Worm (Caenorhabditis elegans) whole organism, L2 larva: ENCODE data around the gene Y59A8B.24.
A peak's percentile ranks its signal among the peaks of the same experiment; 100 is the strongest.

Experiments
- C34F6.9 ChIP-seq: fragments of 150-350 bp; optimal IDR thresholded peaks from 2 replicates; lab custom pipeline; 2014; ENCODE audit warnings: missing biosample characterization, missing genetic modification characterization
- R02D3.7 ChIP-seq: fragments of 150-350 bp; optimal IDR thresholded peaks from 2 replicates; lab custom pipeline; 2014; ENCODE audit warnings: missing biosample characterization, missing genetic modification characterization
- ZK546.5 ChIP-seq: sonication (generic microtip); optimal IDR thresholded peaks from 2 replicates; lab custom pipeline; 2017; ENCODE audit warnings: missing biosample characterization, missing genetic modification characterization
- alr-1 ChIP-seq: fragments of 150-350 bp; optimal IDR thresholded peaks from 2 replicates; lab custom pipeline; 2014; ENCODE audit warnings: missing biosample characterization, missing genetic modification characterization
- aly-2 ChIP-seq: fragments of 150-350 bp; optimal IDR thresholded peaks from 2 replicates; lab custom pipeline; 2014; ENCODE audit warnings: missing biosample characterization, missing genetic modification characterization
- ama-1 ChIP-seq: fragments of 150-350 bp; optimal IDR thresholded peaks from 2 replicates; lab custom pipeline; 2018; ENCODE audit warnings: inconsistent platforms
- blmp-1 ChIP-seq: sonication (generic microtip); optimal IDR thresholded peaks from 2 replicates; lab custom pipeline; 2017; ENCODE audit warnings: missing genetic modification characterization, mild to moderate bottlenecking, missing compliant biosample characterization, antibody characterized with exemption, moderate library complexity; ENCODE audit not compliant: insufficient read depth
- ceh-16 ChIP-seq: fragments of 150-350 bp; optimal IDR thresholded peaks from 2 replicates; lab custom pipeline; 2014; ENCODE audit warnings: missing biosample characterization, missing genetic modification characterization
- crh-2 ChIP-seq: sonication (generic microtip); optimal IDR thresholded peaks from 2 replicates; lab custom pipeline; 2017; ENCODE audit warnings: missing biosample characterization, missing genetic modification characterization
- dmd-4 ChIP-seq: sonication (generic microtip); optimal IDR thresholded peaks from 2 replicates; lab custom pipeline; 2017; ENCODE audit warnings: missing biosample characterization, missing genetic modification characterization
- elt-1 ChIP-seq: fragments of 150-350 bp; optimal IDR thresholded peaks from 2 replicates; lab custom pipeline; 2014; ENCODE audit warnings: missing biosample characterization, missing genetic modification characterization
- elt-3 ChIP-seq: sonication (generic microtip); optimal IDR thresholded peaks from 2 replicates; lab custom pipeline; 2017; ENCODE audit warnings: missing biosample characterization, missing genetic modification characterization
- fos-1 ChIP-seq: fragments of 150-350 bp; optimal IDR thresholded peaks from 2 replicates; lab custom pipeline; 2014; ENCODE audit warnings: missing biosample characterization, missing genetic modification characterization
- gmeb-1 ChIP-seq: fragments of 150-350 bp; optimal IDR thresholded peaks from 2 replicates; lab custom pipeline; 2014; ENCODE audit warnings: missing biosample characterization, missing genetic modification characterization
- lin-11 ChIP-seq: fragments of 150-350 bp; sonication (generic microtip); optimal IDR thresholded peaks from 2 replicates; lab custom pipeline; 2014; ENCODE audit warnings: missing biosample characterization, missing genetic modification characterization, inconsistent platforms, mixed read lengths
- lin-13 ChIP-seq: fragments of 150-350 bp; optimal IDR thresholded peaks from 2 replicates; lab custom pipeline; 2014; ENCODE audit warnings: missing biosample characterization, missing genetic modification reagents, missing genetic modification characterization
- lsy-2 ChIP-seq, 2 experiments: fragments of 150-350 bp in 1 of 2; sonication (generic microtip) in 1 of 2; optimal IDR thresholded peaks; 2 replicates each; lab custom pipeline; 2014 to 2017; ENCODE audit warnings: missing biosample characterization in 2 of 2, missing genetic modification characterization in 2 of 2
- mbf-1 ChIP-seq: sonication (generic microtip); optimal IDR thresholded peaks from 2 replicates; lab custom pipeline; 2017; ENCODE audit warnings: missing biosample characterization, missing genetic modification characterization
- nhr-10 ChIP-seq: sonication (generic microtip); optimal IDR thresholded peaks from 2 replicates; lab custom pipeline; 2017; ENCODE audit warnings: missing biosample characterization, missing genetic modification characterization
- nhr-11 ChIP-seq: fragments of 150-350 bp; optimal IDR thresholded peaks from 2 replicates; lab custom pipeline; 2014; ENCODE audit warnings: missing biosample characterization, missing genetic modification characterization
- nhr-12 ChIP-seq: fragments of 150-350 bp; optimal IDR thresholded peaks from 2 replicates; lab custom pipeline; 2014; ENCODE audit warnings: missing biosample characterization, missing genetic modification characterization
- nhr-21 ChIP-seq: fragments of 150-350 bp; optimal IDR thresholded peaks from 2 replicates; lab custom pipeline; 2014; ENCODE audit warnings: missing biosample characterization, missing genetic modification characterization
- nhr-23 ChIP-seq: fragments of 150-350 bp; optimal IDR thresholded peaks from 2 replicates; lab custom pipeline; 2014; ENCODE audit warnings: missing biosample characterization, missing genetic modification reagents, missing genetic modification characterization
- nhr-237 ChIP-seq: fragments of 150-350 bp; optimal IDR thresholded peaks from 2 replicates; lab custom pipeline; 2014; ENCODE audit warnings: missing biosample characterization, missing genetic modification characterization
- nhr-25 ChIP-seq: fragments of 150-350 bp; sonication (generic microtip); optimal IDR thresholded peaks from 3 replicates; lab custom pipeline; 2014; ENCODE audit warnings: missing biosample characterization, missing genetic modification characterization
- nhr-6 ChIP-seq: fragments of 150-350 bp; optimal IDR thresholded peaks from 2 replicates; lab custom pipeline; 2014; ENCODE audit warnings: missing biosample characterization, missing genetic modification characterization
- nhr-77 ChIP-seq: fragments of 150-350 bp; optimal IDR thresholded peaks from 2 replicates; lab custom pipeline; 2014; ENCODE audit warnings: missing biosample characterization, missing genetic modification characterization
- peb-1 ChIP-seq: fragments of 150-350 bp; optimal IDR thresholded peaks from 2 replicates; lab custom pipeline; 2014; ENCODE audit warnings: missing biosample characterization, missing genetic modification characterization
- skn-1 ChIP-seq: sonication (generic microtip); optimal IDR thresholded peaks from 2 replicates; lab custom pipeline; 2017; ENCODE audit warnings: missing biosample characterization, missing genetic modification characterization
- sma-3 ChIP-seq: sonication (generic microtip); optimal IDR thresholded peaks from 2 replicates; lab custom pipeline; 2016; ENCODE audit warnings: missing genetic modification reagents, missing genetic modification characterization, missing compliant biosample characterization
- sma-9 ChIP-seq, 2 experiments: fragments of 150-350 bp in 1 of 2; sonication (generic microtip) in 1 of 2; optimal IDR thresholded peaks; 2 replicates each; lab custom pipeline; 2014 to 2016; ENCODE audit warnings: missing genetic modification characterization in 2 of 2, mild to moderate bottlenecking in 1 of 2, missing biosample characterization in 1 of 2, missing compliant biosample characterization in 1 of 2, missing genetic modification reagents in 1 of 2, moderate library complexity in 1 of 2
- unc-39 ChIP-seq: fragments of 150-350 bp; optimal IDR thresholded peaks from 2 replicates; lab custom pipeline; 2014; ENCODE audit warnings: missing biosample characterization, missing genetic modification characterization
- unc-55 ChIP-seq: fragments of 150-350 bp; sonication (generic microtip); optimal IDR thresholded peaks from 3 replicates; lab custom pipeline; 2014; ENCODE audit warnings: missing biosample characterization, missing genetic modification reagents, missing genetic modification characterization
- zag-1 ChIP-seq: fragments of 150-350 bp; optimal IDR thresholded peaks from 2 replicates; lab custom pipeline; 2014; ENCODE audit warnings: missing biosample characterization, missing genetic modification characterization
- ztf-1 ChIP-seq: fragments of 200-800 bp; sonication (Bioruptor generic); conservative IDR thresholded peaks from 2 replicates; pipeline ENCODE4 v1.3.6; 2022; ENCODE audit warnings: missing genetic modification characterization, missing compliant biosample characterization
- ztf-11 ChIP-seq: sonication (generic microtip); optimal IDR thresholded peaks from 2 replicates; lab custom pipeline; 2017; ENCODE audit warnings: missing biosample characterization, missing genetic modification characterization
- ztf-4 ChIP-seq: fragments of 150-350 bp; optimal IDR thresholded peaks from 2 replicates; lab custom pipeline; 2014; ENCODE audit warnings: missing biosample characterization, missing genetic modification characterization

Gene Y59A8B.24

ce11 chrV:17948036-17948691, 3.6 kb upstream of the Y59A8B.24 start:
- TF ChIP-seq lin-13 (GFP tag; lab: Kevin White, UChicago) (no peak), fos-1 (tag; lab: Kevin White, UChicago) (no peak), aly-2 (no peak), blmp-1 (no peak), nhr-10 (tag; lab: Kevin White, UChicago) (no peak), lin-11 (no peak), skn-1 (tag; lab: Kevin White, UChicago) (no peak), ceh-16 (no peak), nhr-237 (tag; lab: Kevin White, UChicago) (no peak), ama-1 (no peak)

ce11 chrV:17949093-17949492, 2.7 kb upstream of the Y59A8B.24 start, which contains the start of gene dpy-21:
Gene dpy-21 (minus strand): TSS chrV:17949193.
- TF ChIP-seq blmp-1 (no peak), R02D3.7 (tag; lab: Kevin White, UChicago) (no peak), nhr-11 (tag; lab: Kevin White, UChicago) (no peak), C34F6.9 (tag; lab: Kevin White, UChicago) (no peak), sma-3 (GFP tag; lab: Kevin White, UChicago) (no peak), sma-9 (GFP tag; optimal IDR thresholded peaks at IDR 0.05; lab: Kevin White, UChicago) (no peak), sma-9 (tag; optimal IDR thresholded peaks at IDR 0.05; lab: Kevin White, UChicago) (no peak), nhr-12 (tag; lab: Kevin White, UChicago) (no peak), peb-1 (no peak), ztf-11 (no peak), nhr-25 (no peak), nhr-21 (tag; lab: Kevin White, UChicago) (no peak), fos-1 (tag; lab: Kevin White, UChicago) (no peak), elt-3 (no peak), ama-1 (no peak)

ce11 chrV:17952280-17952679, 531 bp downstream of the Y59A8B.24 start:
- no peak for TF ChIP-seq nhr-6 (tag; lab: Kevin White, UChicago)
- TF ChIP-seq ztf-1 (GFP tag; lab: Robert Waterston, UW) = 0 out of 2 replicates have a peak, but pooled peaks have one; percentile 59

ce11 chrV:17956109-17956508, 4.4 kb downstream of the Y59A8B.24 start:
- TF ChIP-seq nhr-77 (tag; lab: Kevin White, UChicago) (no peak), mbf-1 (no peak), sma-9 (GFP tag; optimal IDR thresholded peaks at IDR 0.05; lab: Kevin White, UChicago) (no peak), sma-9 (tag; optimal IDR thresholded peaks at IDR 0.05; lab: Kevin White, UChicago) (no peak), dmd-4 (tag; lab: Kevin White, UChicago) (no peak), ztf-1 (GFP tag; lab: Robert Waterston, UW) (no peak), elt-1 (tag; lab: Kevin White, UChicago) (no peak), R02D3.7 (tag; lab: Kevin White, UChicago) (no peak), nhr-21 (tag; lab: Kevin White, UChicago) (no peak)
- TF ChIP-seq, all 48 proteins: peak for 0

ce11 chrV:17962500-17962899, 10.8 kb downstream of the Y59A8B.24 start:
- no peak for TF ChIP-seq nhr-23 (tag; lab: Kevin White, UChicago)
- TF ChIP-seq peb-1 = no peak
- TF ChIP-seq ztf-4 (tag; lab: Kevin White, UChicago) = no peak
- no peak for TF ChIP-seq unc-39 (tag; lab: Kevin White, UChicago)
- no peak for TF ChIP-seq nhr-77 (tag; lab: Kevin White, UChicago)
- TF ChIP-seq nhr-6 (tag; lab: Kevin White, UChicago) = no peak
- TF ChIP-seq unc-55 (GFP tag; lab: Kevin White, UChicago) = no peak
- no peak for TF ChIP-seq lin-11

ce11 chrV:17966747-17967146, 15.0 kb downstream of the Y59A8B.24 start, which contains the start of gene gck-3:
Gene gck-3 (minus strand): TSS chrV:17966847.
- no peak for TF ChIP-seq lsy-2 (tag; optimal IDR thresholded peaks at IDR 0.05; lab: Kevin White, UChicago)
- TF ChIP-seq gmeb-1 (tag; lab: Kevin White, UChicago) = no peak
- TF ChIP-seq R02D3.7 (tag; lab: Kevin White, UChicago) = no peak
- TF ChIP-seq crh-2 (tag; lab: Kevin White, UChicago) = no peak
- TF ChIP-seq nhr-25 = no peak
- TF ChIP-seq ZK546.5 = no peak
- TF ChIP-seq ceh-16 = no peak
- no peak for TF ChIP-seq nhr-10 (tag; lab: Kevin White, UChicago)
- TF ChIP-seq dmd-4 (tag; lab: Kevin White, UChicago) = no peak
- TF ChIP-seq lin-11 = no peak
- no peak for TF ChIP-seq nhr-23 (tag; lab: Kevin White, UChicago)
- no peak for TF ChIP-seq alr-1 (tag; lab: Kevin White, UChicago)
- TF ChIP-seq zag-1 = no peak
